Fruit fly (Drosophila melanogaster): ENCODE measurements around the gene Cyp311a1.

dm6 chrX:12056535-12056934, 25.3 kb upstream of the Cyp311a1 start, which contains the start of gene Uch-L5R:
- TF ChIP-seq D1 (tag; optimal IDR thresholded peaks at IDR 0.05) (no peak), fd96Ca (GFP tag; IDR thresholded peaks at IDR 0.05) (no peak), CG17806 (tag; optimal IDR thresholded peaks at IDR 0.05) (no peak), CG8159 (tag; optimal IDR thresholded peaks at IDR 0.05) (no peak), CG9948 (tag; optimal IDR thresholded peaks at IDR 0.05) (no peak), CG15710 (tag; optimal IDR thresholded peaks at IDR 0.05) (no peak), CG32121 (GFP tag; IDR thresholded peaks at IDR 0.05) (no peak), Pif1A (GFP tag; optimal IDR thresholded peaks at IDR 0.05) (no peak), gl (tag; optimal IDR thresholded peaks at IDR 0.05) (no peak), CG10348 (GFP tag; IDR thresholded peaks at IDR 0.05) (no peak), EcR (GFP tag; optimal IDR thresholded peaks at IDR 0.05) (no peak)
